Fruit fly (Drosophila melanogaster): Measurements from ENCODE around the gene CG5895.

CG5895 gene

dm6 chr3L:16045831-16046336 is 10.6 kb downstream of the CG5895 start (continued):
- peak; percentile 91 for TF ChIP-seq NfI (GFP tag; optimal IDR thresholded peaks at IDR 0.05)
- TF ChIP-seq Fer3 (tag; optimal IDR thresholded peaks at IDR 0.05) = peak; percentile 96
- peak; percentile 87 for TF ChIP-seq Camta (GFP tag; optimal IDR thresholded peaks at IDR 0.05)
- TF ChIP-seq cg (GFP tag; optimal IDR thresholded peaks at IDR 0.05) = peak; percentile 83
- peak; percentile 74 for TF ChIP-seq CG1024 (GFP tag; IDR thresholded peaks at IDR 0.05)
- peak; percentile 83 for TF ChIP-seq CG4707 (GFP tag; optimal IDR thresholded peaks at IDR 0.05)
- no peak for TF ChIP-seq BEAF-32 (GFP tag; optimal IDR thresholded peaks at IDR 0.05)
- peak; percentile 73 for TF ChIP-seq dm (GFP tag; optimal IDR thresholded peaks at IDR 0.05)
- peak; percentile 78 for TF ChIP-seq CG8290 (GFP tag; optimal IDR thresholded peaks at IDR 0.05)
- TF ChIP-seq CG8290 (tag; optimal IDR thresholded peaks at IDR 0.05) = peak in 1 of 2 experiments; percentile 94
- TF ChIP-seq peb (GFP tag; IDR thresholded peaks at IDR 0.05) = peak; percentile 81
- TF ChIP-seq Dref (GFP tag; IDR thresholded peaks at IDR 0.05) = peak; percentile 32; the same call in 1 of the 2 replicates
- TF ChIP-seq CG13287 (GFP tag; IDR thresholded peaks at IDR 0.05; ENCODE audit: partially characterized antibody) = no peak
- peak; percentile 59 for TF ChIP-seq CG3065 (GFP tag; optimal IDR thresholded peaks at IDR 0.05)
- peak; percentile 84 for TF ChIP-seq CG18764 (GFP tag; optimal IDR thresholded peaks at IDR 0.05)
- TF ChIP-seq Hey (tag; optimal IDR thresholded peaks at IDR 0.05) = peak; percentile 63
- TF ChIP-seq Side (GFP tag; optimal IDR thresholded peaks at IDR 0.05) = peak; percentile 91
- peak; percentile 93 for TF ChIP-seq crol (GFP tag; IDR thresholded peaks at IDR 0.05)
- peak; percentile 86 for TF ChIP-seq H15 (GFP tag; IDR thresholded peaks at IDR 0.05)
- peak; percentile 89 for TF ChIP-seq CG32772 (GFP tag; IDR thresholded peaks at IDR 0.05)
- no peak for TF ChIP-seq pfk (GFP tag; optimal IDR thresholded peaks at IDR 0.05)
- peak; percentile 93 for TF ChIP-seq jumu (GFP tag; optimal IDR thresholded peaks at IDR 0.05)
- no peak for TF ChIP-seq sna (GFP tag; IDR thresholded peaks at IDR 0.05; ENCODE audit: partially characterized antibody)
- TF ChIP-seq Nf-YC (tag; optimal IDR thresholded peaks at IDR 0.05) = peak; percentile 74
- peak; percentile 57 for TF ChIP-seq CG4617 (GFP tag; optimal IDR thresholded peaks at IDR 0.05; ENCODE audit: borderline replicate concordance)
- peak; percentile 81 for TF ChIP-seq CG3407 (GFP tag; optimal IDR thresholded peaks at IDR 0.05)
- peak; percentile 94 for TF ChIP-seq oc (tag; optimal IDR thresholded peaks at IDR 0.05)
- no peak for TF ChIP-seq Dfd (GFP tag; optimal IDR thresholded peaks at IDR 0.05)
- peak; percentile 53 for TF ChIP-seq CG30020 (tag; optimal IDR thresholded peaks at IDR 0.05)
- TF ChIP-seq ab (GFP tag; optimal IDR thresholded peaks at IDR 0.05) = peak; percentile 77
- TF ChIP-seq fd64A (GFP tag; optimal IDR thresholded peaks at IDR 0.05) = peak; percentile 72
- TF ChIP-seq CG2120 (GFP tag; optimal IDR thresholded peaks at IDR 0.05) = peak; percentile 95
- TF ChIP-seq NFAT (GFP tag; IDR thresholded peaks at IDR 0.05) = peak; percentile 74
- peak; percentile 85 for TF ChIP-seq ken (GFP tag; IDR thresholded peaks at IDR 0.05)
- peak; percentile 89 for TF ChIP-seq ind (GFP tag; optimal IDR thresholded peaks at IDR 0.05)
- TF ChIP-seq CG10543 (GFP tag; optimal IDR thresholded peaks at IDR 0.05) = peak; percentile 79
- TF ChIP-seq CG9215 (GFP tag; IDR thresholded peaks at IDR 0.05) = peak; percentile 80
- peak; percentile 78 for TF ChIP-seq CG4282 (GFP tag; optimal IDR thresholded peaks at IDR 0.05)
- peak; percentile 85 for TF ChIP-seq zfh2 (GFP tag; optimal IDR thresholded peaks at IDR 0.05)
- TF ChIP-seq Ssrp (tag; optimal IDR thresholded peaks at IDR 0.05) = peak; percentile 92
- TF ChIP-seq MBD-R2 (GFP tag; IDR thresholded peaks at IDR 0.05) = peak; percentile 78
- peak; percentile 89 for TF ChIP-seq CG13624 (GFP tag; optimal IDR thresholded peaks at IDR 0.05)
- peak; percentile 93 for TF ChIP-seq gro (GFP tag; optimal IDR thresholded peaks at IDR 0.05)
- TF ChIP-seq CG11247 (GFP tag; IDR thresholded peaks at IDR 0.05) = peak; percentile 87
- peak; percentile 91 for TF ChIP-seq maf-S (GFP tag; optimal IDR thresholded peaks at IDR 0.05)
- peak; percentile 89 for TF ChIP-seq ATbp (GFP tag; optimal IDR thresholded peaks at IDR 0.05)
- peak; percentile 57 for TF ChIP-seq CG3995 (GFP tag; optimal IDR thresholded peaks at IDR 0.05)
- TF ChIP-seq CG15514 (GFP tag; optimal IDR thresholded peaks at IDR 0.05) = peak; percentile 81
- TF ChIP-seq CG34376 (GFP tag; optimal IDR thresholded peaks at IDR 0.05) = peak; percentile 69
- TF ChIP-seq ham (GFP tag; IDR thresholded peaks at IDR 0.05) = peak; percentile 45; the same call in 1 of the 2 replicates
- TF ChIP-seq bbx (GFP tag; IDR thresholded peaks at IDR 0.05; ENCODE audit: partially characterized antibody) = 0 out of 2 replicates have a peak, but pooled peaks have one; percentile 25
